Fruit fly (Drosophila melanogaster): ENCODE results near the gene Gr94a.

The Gr94a gene

dm6 chr3R:23046529-23046943, 5.0 kb upstream of the Gr94a start:
- TF ChIP-seq CG8478 (optimal IDR thresholded peaks at IDR 0.05) = no peak
- no peak for TF ChIP-seq CTCF (optimal IDR thresholded peaks at IDR 0.05)

dm6 chr3R:23048089-23048689, 3.3 kb upstream of the Gr94a start, which contains the start of gene CG17121:
CG17121 (minus strand) TSS chr3R:23048214.
- no peak for TF ChIP-seq CTCF (optimal IDR thresholded peaks at IDR 0.05)
- no peak for TF ChIP-seq CG8478 (optimal IDR thresholded peaks at IDR 0.05)

- TF ChIP-seq CG8478 (optimal IDR thresholded peaks at IDR 0.05) (no peak), CTCF (optimal IDR thresholded peaks at IDR 0.05) (no peak)
Measured at dm6 chr3R:23048690-23049118, 2.8 kb upstream of the Gr94a start.

- TF ChIP-seq CG8478 (optimal IDR thresholded peaks at IDR 0.05) = no peak
- TF ChIP-seq CTCF (optimal IDR thresholded peaks at IDR 0.05) = no peak
Measured at dm6 chr3R:23053135-23053730, 1.7 kb downstream of the Gr94a start.

dm6 chr3R:23053936-23054335, 2.4 kb downstream of the Gr94a start, which contains the start of gene p53:
p53 (minus strand) TSS chr3R:23054082.
- peak in 1 of 2 experiments; percentile 3 for TF ChIP-seq CTCF (optimal IDR thresholded peaks at IDR 0.05)
- TF ChIP-seq CG8478 (optimal IDR thresholded peaks at IDR 0.05) = no peak

- TF ChIP-seq CTCF (optimal IDR thresholded peaks at IDR 0.05) (no peak), CG8478 (optimal IDR thresholded peaks at IDR 0.05) (no peak)
Measured at dm6 chr3R:23056113-23056512, 4.6 kb downstream of the Gr94a start.

- TF ChIP-seq CG8478 (optimal IDR thresholded peaks at IDR 0.05) = no peak
- TF ChIP-seq CTCF (optimal IDR thresholded peaks at IDR 0.05) = no peak
Measured at dm6 chr3R:23056753-23057152, 5.3 kb downstream of the Gr94a start.

dm6 chr3R:23057390-23057789, 5.9 kb downstream of the Gr94a start:
- TF ChIP-seq CTCF (optimal IDR thresholded peaks at IDR 0.05) = no peak
- TF ChIP-seq CG8478 (optimal IDR thresholded peaks at IDR 0.05) = no peak

dm6 chr3R:23058858-23059257, 7.4 kb downstream of the Gr94a start, which contains the start of gene Ctns:
Ctns (minus strand) TSS chr3R:23058958.
- no peak for TF ChIP-seq CG8478 (optimal IDR thresholded peaks at IDR 0.05)
- no peak for TF ChIP-seq CTCF (optimal IDR thresholded peaks at IDR 0.05)

- TF ChIP-seq CG8478 (optimal IDR thresholded peaks at IDR 0.05) (no peak), CTCF (optimal IDR thresholded peaks at IDR 0.05) (no peak)
Measured at dm6 chr3R:23060166-23060565, 8.7 kb downstream of the Gr94a start.

dm6 chr3R:23061209-23061608, 9.7 kb downstream of the Gr94a start, which contains the start of the genes sav and Ublcp1:
sav (minus strand) TSS chr3R:23061304.
Ublcp1 (plus strand) TSS chr3R:23061493.
- TF ChIP-seq CTCF (optimal IDR thresholded peaks at IDR 0.05) (no peak), CG8478 (optimal IDR thresholded peaks at IDR 0.05) (no peak)

- TF ChIP-seq CTCF (optimal IDR thresholded peaks at IDR 0.05) = no peak
- TF ChIP-seq CG8478 (optimal IDR thresholded peaks at IDR 0.05) = no peak
Measured at dm6 chr3R:23067209-23067826, 15.8 kb downstream of the Gr94a start, which contains the start of gene CG17111. CG17111 (minus strand) TSS chr3R:23067259.

- no peak for TF ChIP-seq CTCF (optimal IDR thresholded peaks at IDR 0.05)
- TF ChIP-seq CG8478 (optimal IDR thresholded peaks at IDR 0.05) = no peak
Measured at dm6 chr3R:23074480-23074879, 23.0 kb downstream of the Gr94a start.

- no peak for TF ChIP-seq CTCF (optimal IDR thresholded peaks at IDR 0.05)
- no peak for TF ChIP-seq CG8478 (optimal IDR thresholded peaks at IDR 0.05)
Measured at dm6 chr3R:23081265-23081664, 29.8 kb downstream of the Gr94a start.

- TF ChIP-seq CG8478 (optimal IDR thresholded peaks at IDR 0.05) (no peak), CTCF (optimal IDR thresholded peaks at IDR 0.05) (no peak)
Measured at dm6 chr3R:23088252-23088651, 36.8 kb downstream of the Gr94a start.
